Fruit fly (Drosophila melanogaster) whole organism, adult: ENCODE data around the gene sima.

Experiments
- CG11617 ChIP-seq: fragments of 200-800 bp; sonication (Bioruptor generic); optimal IDR thresholded peaks from 2 replicates; lab custom pipeline; 2017; ENCODE audit warnings: mild to moderate bottlenecking, missing biosample characterization, missing genetic modification reagents, missing genetic modification characterization
- CG12768 ChIP-seq: fragments of 200-800 bp; sonication (Bioruptor generic); optimal IDR thresholded peaks from 2 replicates; lab custom pipeline; 2017; ENCODE audit warnings: missing biosample characterization, missing genetic modification characterization, mild to moderate bottlenecking, moderate library complexity, missing genetic modification reagents
- CG14711 ChIP-seq: fragments of 200-800 bp; sonication (Bioruptor generic); optimal IDR thresholded peaks from 2 replicates; lab custom pipeline; 2018; ENCODE audit warnings: missing biosample characterization, mild to moderate bottlenecking, missing genetic modification characterization, moderate library complexity
- CG1620 ChIP-seq: fragments of 200-800 bp; sonication (Bioruptor generic); optimal IDR thresholded peaks from 2 replicates; lab custom pipeline; 2016; ENCODE audit warnings: missing biosample characterization, missing genetic modification characterization
- CG33017 ChIP-seq: fragments of 200-800 bp; sonication (Bioruptor generic); optimal IDR thresholded peaks from 2 replicates; lab custom pipeline; 2018; ENCODE audit warnings: missing biosample characterization, mild to moderate bottlenecking, missing genetic modification characterization, moderate library complexity
- CG5204 ChIP-seq: fragments of 200-800 bp; sonication (Bioruptor generic); optimal IDR thresholded peaks from 2 replicates; lab custom pipeline; 2016; ENCODE audit warnings: missing biosample characterization, missing genetic modification characterization
- CG7045 ChIP-seq: fragments of 200-800 bp; sonication (Bioruptor generic); optimal IDR thresholded peaks from 2 replicates; lab custom pipeline; 2017; ENCODE audit warnings: missing biosample characterization, mild to moderate bottlenecking, missing genetic modification characterization
- CG7101 ChIP-seq: fragments of 200-800 bp; sonication (Bioruptor generic); optimal IDR thresholded peaks from 2 replicates; lab custom pipeline; 2018; ENCODE audit warnings: missing biosample characterization, mild to moderate bottlenecking, missing genetic modification characterization, moderate library complexity
- Clk ChIP-seq: fragments of 200-800 bp; sonication (Bioruptor generic); optimal IDR thresholded peaks from 2 replicates; lab custom pipeline; 2017; ENCODE audit warnings: missing biosample characterization, missing genetic modification characterization
- Crg-1 ChIP-seq: fragments of 200-800 bp; sonication (Bioruptor generic); optimal IDR thresholded peaks from 2 replicates; lab custom pipeline; 2016; ENCODE audit warnings: missing biosample characterization, missing genetic modification characterization
- Hr96 ChIP-seq: fragments of 200-800 bp; sonication (Bioruptor generic); optimal IDR thresholded peaks from 2 replicates; lab custom pipeline; 2016; ENCODE audit warnings: missing biosample characterization, missing genetic modification characterization
- Mnt ChIP-seq: fragments of 200-800 bp; sonication (Bioruptor generic); optimal IDR thresholded peaks from 2 replicates; lab custom pipeline; 2016; ENCODE audit warnings: missing biosample characterization, mild to moderate bottlenecking, missing genetic modification characterization
- bab1 ChIP-seq: fragments of 200-800 bp; sonication (Bioruptor generic); optimal IDR thresholded peaks from 3 replicates; lab custom pipeline; 2019; ENCODE audit warnings: missing biosample characterization, mild to moderate bottlenecking, missing genetic modification characterization, moderate library complexity
- cic ChIP-seq: fragments of 200-800 bp; sonication (Bioruptor generic); optimal IDR thresholded peaks from 2 replicates; lab custom pipeline; 2017; ENCODE audit warnings: missing biosample characterization, mild to moderate bottlenecking, missing genetic modification characterization, moderate library complexity
- cnc ChIP-seq, 2 experiments: fragments of >200 bp; optimal IDR thresholded peaks; 2 replicates each; lab custom pipeline; 2017
- kay ChIP-seq: fragments of 200-800 bp; sonication (Bioruptor generic); peaks from one replicate; lab custom pipeline; 2016; ENCODE audit warnings: missing biosample characterization, missing genetic modification characterization, borderline replicate concordance
- ovo ChIP-seq: fragments of 200-800 bp; sonication (Bioruptor generic); optimal IDR thresholded peaks from 2 replicates; lab custom pipeline; 2016; ENCODE audit warnings: missing biosample characterization, missing genetic modification characterization
- pad ChIP-seq: fragments of 200-800 bp; sonication (Bioruptor generic); optimal IDR thresholded peaks from 3 replicates; lab custom pipeline; 2017; ENCODE audit warnings: missing biosample characterization, missing genetic modification characterization, mild to moderate bottlenecking, moderate library complexity, missing genetic modification reagents
- tj ChIP-seq: fragments of 200-800 bp; sonication (Bioruptor generic); optimal IDR thresholded peaks from 3 replicates; lab custom pipeline; 2017; ENCODE audit warnings: missing biosample characterization, mild to moderate bottlenecking, missing genetic modification characterization, moderate library complexity
- toe ChIP-seq: fragments of 200-800 bp; sonication (Bioruptor generic); optimal IDR thresholded peaks from 2 replicates; lab custom pipeline; 2016; ENCODE audit warnings: missing biosample characterization, missing genetic modification characterization

The sima gene

dm6 chr3R:30100976-30101332, 42.8 kb downstream of the sima start:
- no peak for TF ChIP-seq ovo (GFP tag; lab: Kevin White, UChicago)
- TF ChIP-seq pad (GFP tag; lab: Kevin White, UChicago): no peak
- no peak for TF ChIP-seq CG14711
- no peak for TF ChIP-seq Mnt (GFP tag; lab: Kevin White, UChicago)
- no peak for TF ChIP-seq CG33017 (tag; lab: Kevin White, UChicago)
- TF ChIP-seq cnc (optimal IDR thresholded peaks at IDR 0.05; lab: Kevin White, UChicago): no peak
- no peak for TF ChIP-seq bab1 (GFP tag; lab: Kevin White, UChicago)
- no peak for TF ChIP-seq CG1620 (GFP tag; lab: Kevin White, UChicago)
- TF ChIP-seq CG11617: no peak
- no peak for TF ChIP-seq cic
- TF ChIP-seq tj (GFP tag; lab: Kevin White, UChicago): no peak
- no peak for TF ChIP-seq CG12768 (GFP tag; lab: Kevin White, UChicago)
- TF ChIP-seq Crg-1 (GFP tag; lab: Kevin White, UChicago): no peak

dm6 chr3R:30101389-30101935, 43.4 kb downstream of the sima start:
- TF ChIP-seq Hr96 (GFP tag; lab: Kevin White, UChicago) (no peak), CG12768 (GFP tag; lab: Kevin White, UChicago) (no peak), CG14711 (no peak), kay (peak; percentile 92), Clk (GFP tag; lab: Kevin White, UChicago) (no peak), toe (GFP tag; lab: Kevin White, UChicago) (no peak), bab1 (GFP tag; lab: Kevin White, UChicago) (peak; percentile 50), CG5204 (GFP tag; lab: Kevin White, UChicago) (peak; percentile 36), Crg-1 (GFP tag; lab: Kevin White, UChicago) (no peak), CG11617 (no peak), CG7101 (peak; percentile 47), cnc (optimal IDR thresholded peaks at IDR 0.05; lab: Kevin White, UChicago) (no peak), CG33017 (tag; lab: Kevin White, UChicago) (peak; percentile 78), ovo (GFP tag; lab: Kevin White, UChicago) (no peak), pad (GFP tag; lab: Kevin White, UChicago) (no peak), CG7045 (no peak), tj (GFP tag; lab: Kevin White, UChicago) (peak; percentile 26), cic (no peak), CG1620 (GFP tag; lab: Kevin White, UChicago) (no peak), Mnt (GFP tag; lab: Kevin White, UChicago) (no peak)

- TF ChIP-seq Hr96 (GFP tag; lab: Kevin White, UChicago) (peak; percentile 16), CG7101 (peak; percentile 6), Clk (GFP tag; lab: Kevin White, UChicago) (peak; percentile 47), CG33017 (tag; lab: Kevin White, UChicago) (peak; percentile 20), cic (peak; percentile 97), tj (GFP tag; lab: Kevin White, UChicago) (no peak), ovo (GFP tag; lab: Kevin White, UChicago) (no peak), CG14711 (no peak), Mnt (GFP tag; lab: Kevin White, UChicago) (peak; percentile 39), toe (GFP tag; lab: Kevin White, UChicago) (no peak), bab1 (GFP tag; lab: Kevin White, UChicago) (no peak), CG5204 (GFP tag; lab: Kevin White, UChicago) (no peak), CG12768 (GFP tag; lab: Kevin White, UChicago) (peak; percentile 54), kay (peak; percentile 87), cnc (optimal IDR thresholded peaks at IDR 0.05; lab: Kevin White, UChicago) (no peak), CG1620 (GFP tag; lab: Kevin White, UChicago) (no peak), Crg-1 (GFP tag; lab: Kevin White, UChicago) (no peak), CG11617 (peak; percentile 26), pad (GFP tag; lab: Kevin White, UChicago) (no peak), CG7045 (peak; percentile 43)
Measured at dm6 chr3R:30102806-30103619, 44.9 kb downstream of the sima start.

- TF ChIP-seq CG33017 (tag; lab: Kevin White, UChicago) (peak; percentile 24), kay (peak; percentile 96), CG12768 (GFP tag; lab: Kevin White, UChicago) (peak; percentile 44), pad (GFP tag; lab: Kevin White, UChicago) (no peak), CG7045 (peak; percentile 13), CG7101 (no peak), Crg-1 (GFP tag; lab: Kevin White, UChicago) (peak; percentile 6), tj (GFP tag; lab: Kevin White, UChicago) (peak; percentile 64), CG11617 (peak; percentile 37), toe (GFP tag; lab: Kevin White, UChicago) (no peak), Mnt (GFP tag; lab: Kevin White, UChicago) (peak; percentile 43), CG1620 (GFP tag; lab: Kevin White, UChicago) (no peak), cic (peak; percentile 95)
Measured at dm6 chr3R:30104912-30105510, 46.9 kb downstream of the sima start.

- TF ChIP-seq bab1 (GFP tag; lab: Kevin White, UChicago): no peak
- TF ChIP-seq CG12768 (GFP tag; lab: Kevin White, UChicago): no peak
- no peak for TF ChIP-seq CG1620 (GFP tag; lab: Kevin White, UChicago)
- no peak for TF ChIP-seq tj (GFP tag; lab: Kevin White, UChicago)
- no peak for TF ChIP-seq CG7045
- TF ChIP-seq cic: no peak
- TF ChIP-seq CG33017 (tag; lab: Kevin White, UChicago): no peak
- TF ChIP-seq toe (GFP tag; lab: Kevin White, UChicago): no peak
- no peak for TF ChIP-seq Crg-1 (GFP tag; lab: Kevin White, UChicago)
- no peak for TF ChIP-seq Mnt (GFP tag; lab: Kevin White, UChicago)
- no peak for TF ChIP-seq CG11617
- TF ChIP-seq Hr96 (GFP tag; lab: Kevin White, UChicago): no peak
- no peak for TF ChIP-seq CG14711
- TF ChIP-seq CG7101: no peak
- no peak for TF ChIP-seq ovo (GFP tag; lab: Kevin White, UChicago)
- no peak for TF ChIP-seq cnc (optimal IDR thresholded peaks at IDR 0.05; lab: Kevin White, UChicago)
- TF ChIP-seq kay: no peak
Measured at dm6 chr3R:30105808-30106207, 47.7 kb downstream of the sima start.
